Worm (Caenorhabditis elegans) whole organism, L4/young adult: ENCODE results near the gene C18H7.7.

Experiments used
- W03F9.2 ChIP-seq: fragments of 150-350 bp; optimal IDR thresholded peaks from 2 replicates; lab custom pipeline; 2014; ENCODE audit warnings: missing biosample characterization, missing genetic modification characterization
- dao-5 ChIP-seq: sonication (generic microtip); optimal IDR thresholded peaks from 2 replicates; lab custom pipeline; 2016; ENCODE audit warnings: missing genotype, missing genetic modification characterization, moderate library complexity, missing compliant biosample characterization
- him-1 ChIP-seq: sonication (generic microtip); optimal IDR thresholded peaks from 2 replicates; lab custom pipeline; 2016; ENCODE audit warnings: missing genotype, missing genetic modification reagents, missing genetic modification characterization, missing compliant biosample characterization

C18H7.7 gene

DNA sequence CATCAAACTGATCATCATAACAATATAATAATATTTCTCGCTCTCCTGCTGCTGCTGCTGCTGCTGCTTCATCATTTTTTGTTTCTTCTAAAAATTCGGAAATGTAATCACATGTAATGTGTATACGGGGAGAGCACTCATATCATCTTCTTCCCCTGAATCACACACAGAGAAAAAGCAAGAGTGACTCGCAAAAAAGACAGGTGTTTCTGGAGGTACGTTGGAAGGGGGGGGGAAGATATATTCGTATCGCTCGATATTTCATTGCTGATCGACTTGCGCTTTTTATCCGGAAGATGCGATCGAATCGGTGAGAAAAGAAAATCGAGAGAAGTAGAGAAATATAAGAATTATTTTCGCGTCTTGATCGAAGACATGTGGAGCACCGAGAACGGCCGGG is 11.4 kb upstream of the C18H7.7 start:
- TF ChIP-seq him-1, result no peak
- TF ChIP-seq W03F9.2 (tag; lab: Kevin White, UChicago), result no peak
- TF ChIP-seq dao-5 (tag; lab: Kevin White, UChicago), result no peak

DNA sequence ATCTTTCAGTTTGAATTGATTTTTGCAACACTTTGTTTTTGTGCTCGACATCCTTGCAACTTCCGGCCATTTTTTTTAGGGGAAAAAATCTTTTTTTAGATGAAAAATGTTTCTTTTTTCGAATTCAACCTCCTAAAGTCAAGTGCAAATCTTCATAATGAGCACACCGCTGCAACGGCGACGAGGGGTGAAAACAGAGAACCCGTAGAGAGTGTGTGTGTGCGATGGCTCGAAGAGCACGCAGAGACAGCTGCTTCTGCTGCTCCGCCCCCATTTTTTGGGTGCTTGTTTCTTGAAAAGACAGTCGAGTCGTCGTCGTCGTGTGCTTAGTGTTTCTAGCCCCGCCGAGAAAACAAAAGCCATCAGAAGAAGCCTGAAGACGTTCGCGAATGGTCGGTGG is 9.9 kb upstream of the C18H7.7 start, which contains the start of gene inx-18:
Gene inx-18 (plus strand): TSS at position 301 of the 400 bp plus-strand sequence.
- TF ChIP-seq him-1, result no peak
- no peak for TF ChIP-seq W03F9.2 (tag; lab: Kevin White, UChicago)
- TF ChIP-seq dao-5 (tag; lab: Kevin White, UChicago), result no peak

DNA sequence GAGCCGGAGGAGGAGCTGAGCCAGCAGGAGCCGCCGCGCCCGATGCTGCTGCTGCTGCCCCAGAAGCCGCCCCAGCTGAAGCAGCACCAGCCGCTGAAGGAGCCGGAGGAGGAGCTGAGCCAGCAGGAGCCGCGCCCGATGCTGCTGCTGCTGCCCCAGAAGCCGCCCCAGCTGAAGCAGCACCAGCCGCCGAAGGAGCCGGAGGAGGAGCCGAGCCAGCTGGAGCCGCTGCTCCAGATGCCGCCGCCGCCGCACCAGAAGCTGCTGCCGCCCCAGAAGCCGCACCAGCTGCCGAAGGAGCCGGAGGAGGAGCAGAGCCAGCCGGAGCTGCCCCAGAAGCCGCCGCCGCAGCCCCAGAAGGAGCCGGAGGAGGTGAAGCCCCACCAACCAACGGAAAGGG is 9.2 kb upstream of the C18H7.7 start:
- TF ChIP-seq him-1 (no peak), dao-5 (tag; lab: Kevin White, UChicago) (no peak), W03F9.2 (tag; lab: Kevin White, UChicago) (no peak)

DNA sequence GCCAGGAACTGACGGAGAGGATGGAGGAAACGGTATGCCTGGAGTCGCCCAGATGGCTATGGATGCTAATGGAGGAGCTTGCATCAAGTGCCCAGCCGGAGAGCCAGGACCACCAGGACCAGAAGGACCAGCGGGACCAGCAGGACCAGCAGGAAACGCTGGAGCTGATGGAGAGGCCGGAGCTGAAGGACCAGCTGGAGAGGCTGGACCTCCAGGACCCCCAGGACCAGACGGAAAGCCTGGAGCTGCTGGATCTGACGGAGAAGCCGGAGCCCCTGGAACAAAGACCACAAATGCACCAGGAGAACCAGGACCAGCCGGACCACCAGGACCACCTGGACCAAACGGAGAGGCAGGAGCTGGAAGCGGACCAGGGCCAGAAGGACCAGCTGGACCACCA is 8.6 kb upstream of the C18H7.7 start:
- TF ChIP-seq W03F9.2 (tag; lab: Kevin White, UChicago) (no peak), him-1 (no peak), dao-5 (tag; lab: Kevin White, UChicago) (no peak)

DNA sequence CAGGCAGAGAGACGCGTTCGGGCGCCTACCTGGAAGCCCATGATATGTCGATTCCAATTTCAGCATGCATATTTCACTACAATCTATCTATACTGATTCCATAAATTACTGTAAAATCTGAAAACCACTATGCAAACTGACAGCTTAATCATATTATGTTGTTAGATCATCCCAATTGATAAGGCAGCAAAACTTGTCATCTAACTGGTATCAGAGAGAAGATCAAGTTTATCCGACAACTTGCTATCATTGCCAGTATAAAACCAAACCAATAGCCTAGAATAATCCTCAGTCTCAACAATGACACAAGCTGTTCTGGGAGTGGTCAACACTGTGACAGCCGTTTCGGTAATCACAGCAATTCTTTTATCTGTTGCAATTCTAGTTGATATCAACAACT is 8.0 kb upstream of the C18H7.7 start, which contains the start of gene col-102:
Gene col-102 (plus strand): TSS at position 301 of the 400 bp plus-strand sequence.
- TF ChIP-seq dao-5 (tag; lab: Kevin White, UChicago) (no peak), W03F9.2 (tag; lab: Kevin White, UChicago) (no peak)

- TF ChIP-seq him-1 (no peak), W03F9.2 (tag; lab: Kevin White, UChicago) (no peak), dao-5 (tag; lab: Kevin White, UChicago) (no peak)
Observed at ce11 chrIV:603543-603942, 7.4 kb upstream of the C18H7.7 start, which contains the start of gene prmt-4. TSS of gene prmt-4 (minus strand) at chrIV:603643.

- TF ChIP-seq dao-5 (tag; lab: Kevin White, UChicago) (no peak), W03F9.2 (tag; lab: Kevin White, UChicago) (no peak), him-1 (no peak)
Observed at ce11 chrIV:601595-601994, 5.4 kb upstream of the C18H7.7 start, which contains the start of gene srt-59. TSS of gene srt-59 (minus strand) at chrIV:601695.

- no peak for TF ChIP-seq dao-5 (tag; lab: Kevin White, UChicago)
- no peak for TF ChIP-seq W03F9.2 (tag; lab: Kevin White, UChicago)
- no peak for TF ChIP-seq him-1
Observed at ce11 chrIV:594840-595239, 1.4 kb downstream of the C18H7.7 start.

DNA sequence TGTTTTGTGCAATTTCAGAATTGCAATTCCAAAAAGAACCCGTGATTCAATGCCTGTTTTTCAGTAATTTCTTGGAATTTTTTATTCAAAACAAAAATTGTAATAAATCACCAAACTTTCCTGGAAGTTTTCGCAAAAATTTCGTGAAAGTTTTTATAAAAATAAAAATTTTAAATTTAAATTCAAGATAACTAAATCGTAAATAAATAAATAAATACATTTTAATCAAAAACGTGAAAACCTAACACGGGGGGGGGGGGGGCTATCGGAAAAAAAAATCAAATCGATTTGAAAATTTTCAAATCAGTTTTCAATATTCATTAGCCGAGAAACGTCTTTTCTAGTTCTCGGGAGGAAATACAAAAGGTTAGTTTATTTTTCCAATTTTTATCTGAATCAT is 3.2 kb downstream of the C18H7.7 start, which contains the start of gene C18H7.4:
Gene C18H7.4 (plus strand): TSS at position 301 of the 400 bp plus-strand sequence.
- TF ChIP-seq dao-5 (tag; lab: Kevin White, UChicago) (no peak), W03F9.2 (tag; lab: Kevin White, UChicago) (no peak), him-1 (no peak)

- TF ChIP-seq him-1 (no peak), W03F9.2 (tag; lab: Kevin White, UChicago) (no peak), dao-5 (tag; lab: Kevin White, UChicago) (no peak)
Observed at ce11 chrIV:592382-592781, 3.8 kb downstream of the C18H7.7 start, which contains the start of gene C18H7.6. TSS of gene C18H7.6 (minus strand) at chrIV:592485.

- TF ChIP-seq dao-5 (tag; lab: Kevin White, UChicago) (no peak), W03F9.2 (tag; lab: Kevin White, UChicago) (no peak), him-1 (no peak)
Observed at ce11 chrIV:587729-588128, 8.5 kb downstream of the C18H7.7 start, which contains the start of gene C18H7.12. TSS of gene C18H7.12 (minus strand) at chrIV:587829.

DNA sequence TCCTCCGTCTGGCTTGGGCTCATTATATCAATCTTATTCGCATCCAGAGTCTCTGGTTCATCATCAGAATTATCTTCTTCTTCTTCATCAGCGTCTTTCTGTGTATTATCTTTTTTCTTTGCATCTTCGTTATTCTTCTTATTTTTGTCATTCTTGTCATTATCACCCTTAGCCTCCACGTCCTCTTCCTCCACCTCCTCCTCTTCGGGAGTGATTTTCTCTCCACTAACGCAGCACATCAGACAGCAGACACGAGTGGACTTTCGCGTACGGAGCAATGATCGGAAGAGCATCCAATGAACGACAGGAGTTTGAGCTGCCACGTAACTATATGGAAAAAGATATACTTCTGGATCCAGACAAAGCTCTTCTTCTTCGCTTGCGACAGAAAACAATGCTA is 12.2 kb downstream of the C18H7.7 start:
- TF ChIP-seq W03F9.2 (tag; lab: Kevin White, UChicago) (no peak), him-1 (no peak), dao-5 (tag; lab: Kevin White, UChicago) (no peak)

- TF ChIP-seq W03F9.2 (tag; lab: Kevin White, UChicago) (no peak), him-1 (no peak), dao-5 (tag; lab: Kevin White, UChicago) (no peak)
Observed at ce11 chrIV:582130-582529, 14.1 kb downstream of the C18H7.7 start, which contains the start of gene F56A11.6. TSS of gene F56A11.6 (minus strand) at chrIV:582230.

DNA sequence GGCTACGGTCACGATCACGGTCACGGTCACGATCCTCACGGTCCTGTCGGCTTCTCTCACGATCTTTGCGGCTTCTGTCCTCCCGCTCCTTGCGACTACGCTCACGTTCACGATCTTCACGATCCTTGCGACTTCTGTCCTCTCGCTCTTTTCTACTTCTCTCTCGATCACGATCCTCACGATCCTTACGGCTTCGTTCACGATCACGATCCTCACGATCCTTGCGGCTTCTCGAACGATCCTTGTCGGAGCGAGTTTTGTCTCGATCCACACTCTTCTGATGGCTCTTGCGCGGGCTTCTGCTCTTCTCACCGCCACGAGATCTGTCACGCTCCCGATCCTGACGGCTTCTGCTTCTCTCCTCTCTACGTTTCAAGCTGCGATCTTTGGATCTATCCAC is 15.7 kb downstream of the C18H7.7 start:
- TF ChIP-seq him-1 (no peak), dao-5 (tag; lab: Kevin White, UChicago) (no peak), W03F9.2 (tag; lab: Kevin White, UChicago) (no peak)

DNA sequence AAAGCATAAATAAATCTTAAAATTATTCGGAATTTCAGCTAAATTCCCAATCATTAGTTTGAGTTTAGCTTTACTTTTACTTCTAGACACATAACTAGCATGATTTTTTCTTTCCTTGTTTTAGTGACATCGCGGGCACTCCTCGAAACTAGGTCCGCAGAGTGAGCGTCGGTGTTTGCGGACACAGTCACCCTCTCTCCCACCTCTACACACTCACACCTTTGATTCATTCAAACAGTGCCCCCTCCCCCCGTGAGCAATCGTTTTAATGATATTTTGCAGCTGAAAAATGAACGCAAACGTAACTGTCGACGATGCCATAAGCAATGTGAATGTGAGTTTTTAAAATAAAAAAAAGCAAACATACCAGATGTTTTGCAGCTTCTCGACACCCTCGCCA is 23.7 kb downstream of the C18H7.7 start, which contains the start of gene gex-2:
Gene gex-2 (plus strand): TSS at position 283 of the 400 bp plus-strand sequence.
- TF ChIP-seq W03F9.2 (tag; lab: Kevin White, UChicago) (no peak), dao-5 (tag; lab: Kevin White, UChicago) (no peak), him-1 (no peak)
